Worm (Caenorhabditis elegans) whole organism, L4 larva: ENCODE results near the gene Y53C12B.7.

Experiments used
- D1046.2 ChIP-seq: fragments of 200-800 bp; sonication (Bioruptor generic); IDR thresholded peaks from 2 replicates; pipeline ENCODE4 v1.3.6; 2022; ENCODE audit warnings: missing genetic modification characterization, missing compliant biosample characterization
- F10B5.3 ChIP-seq: sonication (generic microtip); optimal IDR thresholded peaks from 2 replicates; lab custom pipeline; 2016; ENCODE audit warnings: mild to moderate bottlenecking, missing genetic modification characterization, missing compliant biosample characterization
- F26F4.8 ChIP-seq: fragments of 200-800 bp; sonication (Bioruptor generic); conservative IDR thresholded peaks from 2 replicates; pipeline ENCODE4 v1.3.6; 2022; ENCODE audit warnings: missing genetic modification characterization, missing compliant biosample characterization
- F37D6.2 ChIP-seq: sonication (generic microtip); optimal IDR thresholded peaks from 2 replicates; lab custom pipeline; 2016; ENCODE audit warnings: mild to moderate bottlenecking, missing genetic modification characterization, missing compliant biosample characterization
- F44E2.7 ChIP-seq: fragments of 200-800 bp; sonication (Bioruptor generic); IDR thresholded peaks from 2 replicates; pipeline ENCODE4 v2.1.2; 2022; ENCODE audit warnings: missing genetic modification characterization, missing compliant biosample characterization
- F49E8.2 ChIP-seq: sonication (generic microtip); optimal IDR thresholded peaks from 2 replicates; lab custom pipeline; 2016; ENCODE audit warnings: missing compliant biosample characterization, mild to moderate bottlenecking, missing genetic modification characterization, borderline replicate concordance
- Y48G9A.11 ChIP-seq: fragments of 200-800 bp; sonication (Bioruptor generic); IDR thresholded peaks from 2 replicates; pipeline ENCODE4 v1.3.6; 2022; ENCODE audit warnings: missing genetic modification reagents, missing genetic modification characterization, missing compliant biosample characterization
- ZK546.5 ChIP-seq, 2 experiments: sonication (generic microtip); optimal IDR thresholded peaks; 2 replicates each; lab custom pipeline; 2017; ENCODE audit warnings: missing biosample characterization in 2 of 2, missing genetic modification characterization in 2 of 2
- aha-1 ChIP-seq: fragments of 150-350 bp; peaks from one replicate; lab custom pipeline; 2014; ENCODE audit warnings: missing biosample characterization, missing genetic modification characterization
- aly-2 ChIP-seq: sonication (generic microtip); optimal IDR thresholded peaks from 2 replicates; lab custom pipeline; 2018; ENCODE audit warnings: missing biosample characterization, missing genetic modification characterization
- ama-1 ChIP-seq: fragments of 150-350 bp; optimal IDR thresholded peaks from 2 replicates; lab custom pipeline; 2014; ENCODE audit warnings: inconsistent platforms, mixed read lengths
- ceh-32 ChIP-seq: sonication (generic microtip); optimal IDR thresholded peaks from 2 replicates; lab custom pipeline; 2016; ENCODE audit warnings: mild to moderate bottlenecking, missing genetic modification characterization, missing compliant biosample characterization; ENCODE audit not compliant: poor library complexity
- ceh-44 ChIP-seq: fragments of 200-800 bp; sonication (Bioruptor generic); IDR thresholded peaks from 2 replicates; pipeline ENCODE4 v1.3.6; 2022; ENCODE audit warnings: missing genetic modification reagents, missing genetic modification characterization, missing compliant biosample characterization
- ceh-82 ChIP-seq: sonication (generic microtip); optimal IDR thresholded peaks from 2 replicates; lab custom pipeline; 2017; ENCODE audit warnings: missing biosample characterization, missing genetic modification characterization
- daf-16 ChIP-seq, 3 experiments: sonication (generic microtip); optimal IDR thresholded peaks; 2 replicates each; lab custom pipeline; 2016 to 2017; ENCODE audit warnings: missing genetic modification characterization in 3 of 3, missing genetic modification reagents in 3 of 3, mild to moderate bottlenecking in 2 of 3, missing compliant biosample characterization in 2 of 3, missing biosample characterization in 1 of 3, moderate library complexity in 1 of 3
- dmd-9 ChIP-seq: fragments of 200-800 bp; sonication (Bioruptor generic); IDR thresholded peaks from 2 replicates; pipeline ENCODE4 v1.3.6; 2022; ENCODE audit warnings: missing genetic modification reagents, missing genetic modification characterization, missing compliant biosample characterization
- duxl-1 ChIP-seq: sonication (generic microtip); optimal IDR thresholded peaks from 2 replicates; lab custom pipeline; 2016; ENCODE audit warnings: mild to moderate bottlenecking, missing genetic modification characterization, moderate library complexity, missing compliant biosample characterization; ENCODE audit not compliant: poor library complexity
- fkh-10 ChIP-seq: fragments of 150-350 bp; optimal IDR thresholded peaks from 2 replicates; lab custom pipeline; 2014; ENCODE audit warnings: missing biosample characterization, missing genetic modification reagents, missing genetic modification characterization
- fos-1 ChIP-seq: fragments of 150-350 bp; optimal IDR thresholded peaks from 2 replicates; lab custom pipeline; 2014; ENCODE audit warnings: missing biosample characterization, missing genetic modification characterization
- hmg-1.1 ChIP-seq: fragments of 200-800 bp; sonication (Bioruptor generic); IDR thresholded peaks from 2 replicates; pipeline ENCODE4 v1.3.6; 2022; ENCODE audit warnings: missing genetic modification reagents, missing genetic modification characterization, missing compliant biosample characterization
- jun-1 ChIP-seq: fragments of 150-350 bp; optimal IDR thresholded peaks from 2 replicates; lab custom pipeline; 2014; ENCODE audit warnings: missing biosample characterization, missing genetic modification reagents, missing genetic modification characterization
- lim-7 ChIP-seq: fragments of 200-800 bp; sonication (Bioruptor generic); IDR thresholded peaks from 2 replicates; pipeline ENCODE4 v1.3.6; 2022; ENCODE audit warnings: missing genetic modification characterization, missing compliant biosample characterization
- lin-1 ChIP-seq: fragments of 200-800 bp; sonication (Bioruptor generic); IDR thresholded peaks from 2 replicates; pipeline ENCODE4 v1.3.6; 2022; ENCODE audit warnings: missing genetic modification reagents, missing genetic modification characterization, missing compliant biosample characterization
- lin-13 ChIP-seq: fragments of 150-350 bp; optimal IDR thresholded peaks from 2 replicates; lab custom pipeline; 2014; ENCODE audit warnings: missing biosample characterization, missing genetic modification reagents, missing genetic modification characterization
- lin-38 ChIP-seq: fragments of 200-800 bp; sonication (Bioruptor generic); IDR thresholded peaks from 2 replicates; pipeline ENCODE4 v1.3.6; 2022; ENCODE audit warnings: missing genetic modification reagents, missing genetic modification characterization, missing compliant biosample characterization
- lin-39 ChIP-seq: fragments of 150-350 bp; optimal IDR thresholded peaks from 2 replicates; lab custom pipeline; 2014; ENCODE audit warnings: missing biosample characterization, missing genetic modification reagents, missing genetic modification characterization
- lsy-2 ChIP-seq, 2 experiments: fragments of 150-350 bp in 1 of 2; sonication (generic microtip) in 1 of 2; optimal IDR thresholded peaks; 2 replicates each; lab custom pipeline; 2014 to 2017; ENCODE audit warnings: missing biosample characterization in 2 of 2, missing genetic modification characterization in 2 of 2
- mdl-1 ChIP-seq, 2 experiments: fragments of 150-350 bp in 1 of 2; sonication (generic microtip) in 1 of 2; optimal IDR thresholded peaks; 2 replicates each; lab custom pipeline; 2014 to 2017; ENCODE audit warnings: missing biosample characterization in 2 of 2, missing genetic modification characterization in 2 of 2
- mep-1 ChIP-seq: fragments of 150-350 bp; sonication (generic microtip); optimal IDR thresholded peaks from 3 replicates; lab custom pipeline; 2014; ENCODE audit warnings: missing biosample characterization, missing genetic modification characterization
- nhr-41 ChIP-seq: fragments of 200-800 bp; sonication (Bioruptor generic); IDR thresholded peaks from 2 replicates; pipeline ENCODE4 v1.3.6; 2022; ENCODE audit warnings: missing genetic modification reagents, missing genetic modification characterization, missing compliant biosample characterization
- nhr-42 ChIP-seq: fragments of 200-800 bp; sonication (Bioruptor generic); IDR thresholded peaks from 2 replicates; pipeline ENCODE4 v1.3.6; 2022; ENCODE audit warnings: missing genetic modification characterization, missing compliant biosample characterization
- php-3 ChIP-seq: fragments of 200-800 bp; sonication (Bioruptor generic); IDR thresholded peaks from 2 replicates; pipeline ENCODE4 v1.3.6; 2022; ENCODE audit warnings: missing genetic modification reagents, missing genetic modification characterization, missing compliant biosample characterization
- rbr-2 ChIP-seq: sonication (generic microtip); optimal IDR thresholded peaks from 2 replicates; lab custom pipeline; 2016; ENCODE audit warnings: missing genotype, missing genetic modification characterization, missing compliant biosample characterization
- saeg-2 ChIP-seq: fragments of 200-800 bp; sonication (Bioruptor generic); IDR thresholded peaks from 2 replicates; pipeline ENCODE4 v1.3.6; 2022; ENCODE audit warnings: missing genetic modification reagents, missing genetic modification characterization, missing compliant biosample characterization
- sdz-12 ChIP-seq: fragments of 200-800 bp; sonication (Bioruptor generic); optimal IDR thresholded peaks from 2 replicates; lab custom pipeline; 2018; ENCODE audit warnings: mild to moderate bottlenecking, missing genetic modification characterization, missing compliant biosample characterization
- set-16 ChIP-seq: fragments of 200-800 bp; sonication (Bioruptor generic); IDR thresholded peaks from 2 replicates; pipeline ENCODE4 v1.3.6; 2022; ENCODE audit warnings: missing genetic modification reagents, missing genetic modification characterization, missing compliant biosample characterization
- snpc-1.2 ChIP-seq: fragments of 200-800 bp; sonication (Bioruptor generic); IDR thresholded peaks from 2 replicates; pipeline ENCODE4 v1.3.6; 2022; ENCODE audit warnings: missing genetic modification reagents, missing genetic modification characterization, missing compliant biosample characterization
- tag-97 ChIP-seq: fragments of 200-800 bp; sonication (Bioruptor generic); IDR thresholded peaks from 2 replicates; pipeline ENCODE4 v1.3.6; 2022; ENCODE audit warnings: missing genetic modification characterization, missing compliant biosample characterization
- tra-1 ChIP-seq: fragments of 200-800 bp; sonication (Bioruptor generic); IDR thresholded peaks from 2 replicates; pipeline ENCODE4 v1.3.6; 2022; ENCODE audit warnings: missing genetic modification reagents, missing genetic modification characterization, missing compliant biosample characterization
- unc-39 ChIP-seq: sonication (generic microtip); optimal IDR thresholded peaks from 2 replicates; lab custom pipeline; 2017; ENCODE audit warnings: missing biosample characterization, missing genetic modification characterization
- unc-62 ChIP-seq, 3 experiments: fragments of 150-350 bp in 1 of 3; sonication (generic microtip); optimal IDR thresholded peaks in 2 of 3; peaks in 1 of 3; 1 replicate in 1 of 3; 2 replicates in 2 of 3; lab custom pipeline; 2014 to 2017; ENCODE audit warnings: missing biosample characterization in 3 of 3, missing genetic modification characterization in 3 of 3, missing genetic modification reagents in 3 of 3, missing genotype in 1 of 3
- zfp-2 ChIP-seq: sonication (generic microtip); optimal IDR thresholded peaks from 2 replicates; lab custom pipeline; 2016; ENCODE audit warnings: mild to moderate bottlenecking, missing genetic modification characterization, missing compliant biosample characterization

The Y53C12B.7 gene

ce11 chrII:9724464-9724863 is 28.6 kb downstream of the Y53C12B.7 start, which contains the start of gene cutl-2:
Gene cutl-2 (minus strand): TSS chrII:9724673.
- TF ChIP-seq unc-62 (GFP tag; optimal IDR thresholded peaks at IDR 0.05 in 1 of 2; lab: Kevin White, UChicago) (peak in 1 of 2 experiments; percentile 36), unc-62 (tag; optimal IDR thresholded peaks at IDR 0.05; lab: Kevin White, UChicago) (no peak), aha-1 (tag; lab: Kevin White, UChicago) (no peak)

- TF ChIP-seq lin-38 (peak; percentile 77), lsy-2 (tag; optimal IDR thresholded peaks at IDR 0.05; lab: Kevin White, UChicago) (peak in 1 of 2 experiments; percentile 36), snpc-1.2 (0 out of 2 replicates have a peak, but pooled peaks have one; percentile 24), Y48G9A.11 (GFP tag; lab: Robert Waterston, UW) (peak; percentile 86)
Measured at ce11 chrII:9718631-9719252, 34.3 kb downstream of the Y53C12B.7 start, which contains the start of gene Y53C12A.11. Gene Y53C12A.11 (minus strand): TSS chrII:9718698.

ce11 chrII:9717904-9718303 is 35.1 kb downstream of the Y53C12B.7 start, which contains the start of gene Y53C12A.6:
Gene Y53C12A.6 (minus strand): TSS chrII:9718004.
- TF ChIP-seq F26F4.8 (no peak), jun-1 (tag; lab: Kevin White, UChicago) (no peak), snpc-1.2 (no peak), fkh-10 (GFP tag; lab: Kevin White, UChicago) (no peak), ZK546.5 (tag; optimal IDR thresholded peaks at IDR 0.05; lab: Kevin White, UChicago) (no peak), lin-1 (no peak), lin-39 (no peak), duxl-1 (no peak), ceh-82 (tag; lab: Kevin White, UChicago) (no peak), aly-2 (no peak), sdz-12 (GFP tag; lab: Kevin White, UChicago) (no peak), unc-62 (GFP tag; optimal IDR thresholded peaks at IDR 0.05 in 1 of 2; lab: Kevin White, UChicago) (no peak), unc-62 (tag; optimal IDR thresholded peaks at IDR 0.05; lab: Kevin White, UChicago) (no peak), ceh-32 (tag; lab: Kevin White, UChicago) (no peak), php-3 (no peak), nhr-42 (GFP tag; lab: Robert Waterston, UW) (no peak), rbr-2 (tag; lab: Kevin White, UChicago) (no peak), lin-13 (GFP tag; lab: Kevin White, UChicago) (no peak), ceh-44 (no peak), mdl-1 (tag; optimal IDR thresholded peaks at IDR 0.05; lab: Kevin White, UChicago) (no peak)

ce11 chrII:9716417-9717039 is 36.5 kb downstream of the Y53C12B.7 start, which contains the start of gene wee-1.3:
Gene wee-1.3 (minus strand): TSS chrII:9716467.
- TF ChIP-seq F10B5.3 (tag; lab: Kevin White, UChicago) (no peak), tra-1 (0 out of 2 replicates have a peak, but pooled peaks have one; percentile 43), dmd-9 (GFP tag; lab: Robert Waterston, UW) (no peak), tag-97 (no peak), saeg-2 (GFP tag; lab: Robert Waterston, UW) (no peak), lsy-2 (tag; optimal IDR thresholded peaks at IDR 0.05; lab: Kevin White, UChicago) (peak; percentile 30 to 94), duxl-1 (no peak), F37D6.2 (tag; lab: Kevin White, UChicago) (peak; percentile 2), ama-1 (lab: Kevin White, UChicago) (no peak), F44E2.7 (GFP tag; lab: Robert Waterston, UW) (no peak), rbr-2 (tag; lab: Kevin White, UChicago) (peak; percentile 74), zfp-2 (no peak), hmg-1.1 (peak; percentile 69), nhr-41 (no peak), lin-39 (no peak), fos-1 (tag; lab: Kevin White, UChicago) (no peak), lim-7 (GFP tag; lab: Robert Waterston, UW) (no peak), unc-62 (GFP tag; optimal IDR thresholded peaks at IDR 0.05 in 1 of 2; lab: Kevin White, UChicago) (peak in 1 of 2 experiments; percentile 33), unc-62 (tag; optimal IDR thresholded peaks at IDR 0.05; lab: Kevin White, UChicago) (no peak), F49E8.2 (tag; lab: Kevin White, UChicago) (no peak), jun-1 (tag; lab: Kevin White, UChicago) (no peak), daf-16 (GFP tag; optimal IDR thresholded peaks at IDR 0.05; lab: Kevin White, UChicago) (no peak), daf-16 (tag; optimal IDR thresholded peaks at IDR 0.05; lab: Kevin White, UChicago) (no peak), snpc-1.2 (no peak), lin-13 (GFP tag; lab: Kevin White, UChicago) (no peak), mep-1 (tag; lab: Kevin White, UChicago) (peak; percentile 71), ceh-82 (tag; lab: Kevin White, UChicago) (no peak), set-16 (GFP tag; lab: Robert Waterston, UW) (no peak), unc-39 (tag; lab: Kevin White, UChicago) (no peak), D1046.2 (no peak)
